Worm (Caenorhabditis elegans): ENCODE measurements around the gene T14G12.11.

T14G12.11 gene

DNA sequence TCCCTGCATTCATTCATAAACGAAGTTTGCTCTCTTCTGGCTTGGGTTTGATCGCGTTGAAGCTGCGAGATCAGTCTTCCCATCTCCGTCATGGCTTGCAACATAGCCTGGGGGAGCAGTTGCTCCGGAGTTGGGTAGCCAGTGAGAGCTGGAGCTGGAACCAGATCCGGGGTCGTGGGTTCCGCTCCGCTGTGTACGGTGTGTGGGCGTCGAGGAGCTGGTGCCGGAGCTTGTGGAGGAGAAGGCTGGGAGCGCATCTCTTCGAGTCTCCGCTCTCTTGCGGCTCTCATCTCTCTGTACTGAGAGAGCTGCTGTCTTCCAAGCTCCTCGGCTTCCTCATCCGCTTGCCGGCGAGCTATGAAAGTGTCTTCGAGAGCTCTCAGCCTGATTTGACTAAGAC is 9.9 kb downstream of the T14G12.11 start:
- TF ChIP-seq hlh-15 (tag; optimal IDR thresholded peaks at IDR 0.05) (no peak), pha-2 (tag; optimal IDR thresholded peaks at IDR 0.05) (no peak), pqm-1 (tag; optimal IDR thresholded peaks at IDR 0.05) (no peak), ceh-9 (tag; optimal IDR thresholded peaks at IDR 0.05) (no peak), unc-42 (tag; optimal IDR thresholded peaks at IDR 0.05) (no peak), unc-3 (GFP tag; conservative IDR thresholded peaks at IDR 0.05) (no peak), unc-3 (tag; optimal IDR thresholded peaks at IDR 0.05) (no peak), hlh-8 (tag; optimal IDR thresholded peaks at IDR 0.05) (no peak), Y22D7AL.16 (tag; optimal IDR thresholded peaks at IDR 0.05) (no peak), ceh-2 (tag; optimal IDR thresholded peaks at IDR 0.05) (no peak), sox-2 (GFP tag; IDR thresholded peaks at IDR 0.05) (no peak), T23F11.4 (GFP tag; optimal IDR thresholded peaks at IDR 0.05) (no peak), mec-3 (tag; optimal IDR thresholded peaks at IDR 0.05; ENCODE audit: borderline replicate concordance) (no peak), che-1 (tag; optimal IDR thresholded peaks at IDR 0.05) (no peak), fkh-10 (GFP tag; optimal IDR thresholded peaks at IDR 0.05) (no peak), ztf-16 (tag; optimal IDR thresholded peaks at IDR 0.05) (no peak), unc-86 (tag; optimal IDR thresholded peaks at IDR 0.05) (no peak), hlh-6 (tag; optimal IDR thresholded peaks at IDR 0.05) (no peak), ceh-18 (tag; optimal IDR thresholded peaks at IDR 0.05) (no peak)

DNA sequence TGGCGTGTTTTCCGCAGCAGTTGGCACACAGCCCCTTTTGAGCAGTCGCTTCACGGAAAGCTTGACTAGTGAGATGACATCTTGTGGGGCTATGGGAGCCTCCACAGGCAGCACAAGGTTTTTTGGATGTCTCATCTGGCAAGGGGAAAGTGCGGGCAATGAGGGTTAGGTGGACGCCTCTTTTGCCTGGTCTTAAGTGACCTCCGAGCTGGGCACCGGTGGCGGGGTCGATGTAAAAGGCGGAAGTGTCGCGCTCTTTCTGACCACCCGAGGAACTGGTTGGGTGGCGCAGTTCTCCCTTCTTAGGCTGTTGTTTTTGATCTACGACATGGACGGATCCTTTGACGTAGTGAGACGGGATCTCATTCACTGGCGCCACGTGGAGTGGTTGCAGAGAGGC is 11.0 kb downstream of the T14G12.11 start:
- TF ChIP-seq ceh-22 (tag; optimal IDR thresholded peaks at IDR 0.05): no peak
- TF ChIP-seq fkh-6 (tag; optimal IDR thresholded peaks at IDR 0.05): no peak
- no peak for TF ChIP-seq ama-1 (optimal IDR thresholded peaks at IDR 0.05)
- TF ChIP-seq che-1 (tag; optimal IDR thresholded peaks at IDR 0.05): no peak

DNA sequence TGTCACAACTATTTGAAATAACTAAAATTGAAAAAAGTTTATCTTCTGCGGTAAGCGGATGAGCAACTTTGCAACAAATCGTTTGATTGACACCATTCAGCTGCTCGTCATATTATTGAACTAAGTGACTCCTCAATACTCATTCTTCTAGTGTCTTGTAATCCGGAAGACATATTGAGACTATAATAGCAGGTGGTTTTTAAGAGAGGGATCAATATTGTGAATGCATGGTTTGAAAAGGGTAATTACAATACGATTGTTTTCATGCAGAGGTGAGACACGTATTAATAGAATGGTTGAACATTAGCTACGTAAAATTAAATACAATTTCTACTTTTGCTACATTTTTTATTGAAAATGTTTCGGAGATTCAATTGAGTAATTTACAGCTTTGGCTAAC is 19.2 kb downstream of the T14G12.11 start:
- TF ChIP-seq lin-11 (tag; optimal IDR thresholded peaks at IDR 0.05) (no peak), fkh-6 (tag; optimal IDR thresholded peaks at IDR 0.05) (no peak), syd-9 (tag; optimal IDR thresholded peaks at IDR 0.05) (no peak), odd-2 (tag; optimal IDR thresholded peaks at IDR 0.05) (no peak)

DNA sequence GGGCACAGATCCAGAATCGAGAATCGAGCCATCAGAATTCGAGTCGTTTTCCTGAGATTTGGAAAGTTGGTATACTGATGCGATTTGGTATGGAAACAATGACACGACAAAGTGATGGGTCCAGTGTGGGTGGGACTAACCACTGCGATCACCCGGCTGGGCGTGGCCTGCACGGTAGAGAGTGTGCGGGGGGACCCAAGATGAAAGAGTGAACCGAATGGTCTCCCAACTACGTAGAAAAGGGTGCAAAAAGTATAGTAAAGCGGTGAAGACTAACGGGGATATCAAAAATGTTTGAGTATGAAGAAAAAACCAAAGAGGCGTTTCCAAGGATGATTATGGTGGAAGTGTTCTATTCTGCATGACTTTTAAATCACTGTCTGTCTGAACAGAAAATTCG is 20.1 kb downstream of the T14G12.11 start, which contains the start of gene fkh-2:
Gene fkh-2, minus strand, starts transcription at position 101 of the 400 bp plus-strand sequence.
- TF ChIP-seq elt-2 (tag; optimal IDR thresholded peaks at IDR 0.05) (no peak), F13H6.1 (tag; optimal IDR thresholded peaks at IDR 0.05) (no peak), madf-2 (tag; optimal IDR thresholded peaks at IDR 0.05) (no peak), tbx-2 (tag; optimal IDR thresholded peaks at IDR 0.05) (no peak), fkh-6 (tag; optimal IDR thresholded peaks at IDR 0.05) (no peak), ceh-18 (tag; optimal IDR thresholded peaks at IDR 0.05) (no peak), ceh-19 (GFP tag; optimal IDR thresholded peaks at IDR 0.05) (no peak), pag-3 (tag; optimal IDR thresholded peaks at IDR 0.05; ENCODE audit: borderline replicate concordance) (no peak), zip-5 (tag; optimal IDR thresholded peaks at IDR 0.05) (no peak), ttx-3 (tag; optimal IDR thresholded peaks at IDR 0.05) (no peak), unc-3 (GFP tag; conservative IDR thresholded peaks at IDR 0.05) (no peak), unc-3 (tag; optimal IDR thresholded peaks at IDR 0.05) (no peak), ceh-2 (tag; optimal IDR thresholded peaks at IDR 0.05) (no peak), npax-4 (tag; optimal IDR thresholded peaks at IDR 0.05) (no peak), C38D4.7 (GFP tag; optimal IDR thresholded peaks at IDR 0.05) (no peak), T23F11.4 (GFP tag; optimal IDR thresholded peaks at IDR 0.05) (no peak), unc-42 (tag; optimal IDR thresholded peaks at IDR 0.05) (no peak), ref-2 (tag; optimal IDR thresholded peaks at IDR 0.05) (no peak), ceh-9 (tag; optimal IDR thresholded peaks at IDR 0.05) (no peak), pqm-1 (tag; optimal IDR thresholded peaks at IDR 0.05) (no peak), pros-1 (tag; optimal IDR thresholded peaks at IDR 0.05) (no peak)

DNA sequence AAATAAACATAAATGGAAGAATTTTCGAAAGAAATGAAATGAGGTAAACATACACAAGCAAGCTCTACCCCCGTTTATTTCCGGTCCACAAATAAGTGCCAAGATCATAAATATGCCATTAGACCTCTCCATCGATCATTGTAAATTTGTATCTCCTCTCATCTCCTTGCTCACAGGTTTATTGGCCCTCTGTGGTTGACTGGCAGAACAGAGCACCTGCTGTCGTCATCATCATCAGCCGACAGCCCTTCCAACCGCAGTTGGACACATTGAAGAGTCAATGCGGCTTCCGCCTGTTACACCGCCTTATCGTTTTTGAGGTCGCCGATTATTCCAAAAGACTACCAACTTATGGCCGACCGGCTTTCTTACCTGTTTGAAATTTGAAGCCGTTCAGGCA is 23.7 kb downstream of the T14G12.11 start:
- TF ChIP-seq npax-4 (tag; optimal IDR thresholded peaks at IDR 0.05) (no peak), unc-55 (GFP tag; optimal IDR thresholded peaks at IDR 0.05) (peak; percentile 47)

Measured in whole organism, late embryonic.